Worm (Caenorhabditis elegans): Measurements from ENCODE around the gene Y42G9A.3.
A peak's percentile ranks its signal among the peaks of the same experiment; 100 is the strongest.

Y42G9A.3 gene

ce11 chrIII:6164253-6164971, 18.4 kb downstream of the Y42G9A.3 start, which contains the start of gene F42A10.9:
Gene F42A10.9, plus strand, starts transcription at chrIII:6164573.
- TF ChIP-seq ztf-11 (tag; optimal IDR thresholded peaks at IDR 0.05) (no peak), pha-4 (tag; optimal IDR thresholded peaks at IDR 0.05) (no peak), flh-1 (GFP tag; optimal IDR thresholded peaks at IDR 0.05) (no peak), sptf-1 (tag; optimal IDR thresholded peaks at IDR 0.05) (no peak), sem-2 (GFP tag; optimal IDR thresholded peaks at IDR 0.05) (no peak), ceh-39 (tag; optimal IDR thresholded peaks at IDR 0.05) (no peak)

- no peak for TF ChIP-seq elt-1 (tag; optimal IDR thresholded peaks at IDR 0.05; ENCODE audit: borderline replicate concordance, insufficient read depth)
- no peak for TF ChIP-seq mep-1 (tag; optimal IDR thresholded peaks at IDR 0.05)
- TF ChIP-seq lin-13 (tag; optimal IDR thresholded peaks at IDR 0.05): no peak
- TF ChIP-seq M03D4.4 (tag; optimal IDR thresholded peaks at IDR 0.05): no peak
- no peak for TF ChIP-seq nhr-28 (tag; optimal IDR thresholded peaks at IDR 0.05)
- TF ChIP-seq unc-62 (GFP tag; optimal IDR thresholded peaks at IDR 0.05): no peak
- no peak for TF ChIP-seq sptf-1 (tag; optimal IDR thresholded peaks at IDR 0.05)
- TF ChIP-seq ceh-43 (GFP tag; optimal IDR thresholded peaks at IDR 0.05): no peak
- TF ChIP-seq zip-8 (tag; optimal IDR thresholded peaks at IDR 0.05): no peak
- no peak for TF ChIP-seq hlh-1 (tag; optimal IDR thresholded peaks at IDR 0.05)
- no peak for TF ChIP-seq lin-32 (GFP tag; optimal IDR thresholded peaks at IDR 0.05)
These were observed 19.2 kb downstream of the Y42G9A.3 start for ce11 chrIII:6165240-6165639.

- TF ChIP-seq lin-13 (tag; optimal IDR thresholded peaks at IDR 0.05): no peak
These were observed 20.6 kb downstream of the Y42G9A.3 start for ce11 chrIII:6166634-6167033.

- TF ChIP-seq drap-1 (GFP tag; optimal IDR thresholded peaks at IDR 0.05) (no peak), mls-2 (tag; optimal IDR thresholded peaks at IDR 0.05) (no peak), ceh-39 (tag; optimal IDR thresholded peaks at IDR 0.05) (no peak), lin-13 (tag; optimal IDR thresholded peaks at IDR 0.05) (no peak), ham-2 (GFP tag; optimal IDR thresholded peaks at IDR 0.05) (no peak), ztf-11 (tag; optimal IDR thresholded peaks at IDR 0.05) (no peak), pha-4 (tag; optimal IDR thresholded peaks at IDR 0.05) (no peak), sem-2 (GFP tag; optimal IDR thresholded peaks at IDR 0.05) (no peak), mab-5 (tag; optimal IDR thresholded peaks at IDR 0.05) (no peak), ceh-83 (GFP tag; optimal IDR thresholded peaks at IDR 0.05) (no peak), sptf-1 (tag; optimal IDR thresholded peaks at IDR 0.05) (no peak), elt-1 (tag; optimal IDR thresholded peaks at IDR 0.05; ENCODE audit: borderline replicate concordance, insufficient read depth) (no peak), zip-8 (tag; optimal IDR thresholded peaks at IDR 0.05) (no peak), unc-39 (tag; optimal IDR thresholded peaks at IDR 0.05) (no peak), hlh-1 (tag; optimal IDR thresholded peaks at IDR 0.05) (no peak), mep-1 (tag; optimal IDR thresholded peaks at IDR 0.05) (no peak), elt-3 (tag; optimal IDR thresholded peaks at IDR 0.05) (no peak)
These were observed 22.6 kb downstream of the Y42G9A.3 start, which contains the start of gene efk-1 for ce11 chrIII:6168497-6169227. Gene efk-1, minus strand, starts transcription at chrIII:6168547.

ce11 chrIII:6170038-6170437, 24.0 kb downstream of the Y42G9A.3 start:
- TF ChIP-seq hlh-1 (tag; optimal IDR thresholded peaks at IDR 0.05): peak; percentile 18
- no peak for TF ChIP-seq bed-3 (GFP tag; optimal IDR thresholded peaks at IDR 0.05)
- TF ChIP-seq unc-120 (tag; optimal IDR thresholded peaks at IDR 0.05; ENCODE audit: poor library complexity, severe bottlenecking): peak; percentile 62
- peak; percentile 13 for TF ChIP-seq nhr-237 (tag; optimal IDR thresholded peaks at IDR 0.05)
- peak; percentile 6 for TF ChIP-seq lsy-2 (tag; optimal IDR thresholded peaks at IDR 0.05)
- no peak for TF ChIP-seq lin-13 (tag; optimal IDR thresholded peaks at IDR 0.05)
- TF ChIP-seq unc-62 (GFP tag; optimal IDR thresholded peaks at IDR 0.05): peak; percentile 60
